Fruit fly (Drosophila melanogaster): Measurements from ENCODE around the gene CG15545.
A peak's percentile ranks its signal among the peaks of the same experiment; 100 is the strongest.

CG15545 gene

DNA sequence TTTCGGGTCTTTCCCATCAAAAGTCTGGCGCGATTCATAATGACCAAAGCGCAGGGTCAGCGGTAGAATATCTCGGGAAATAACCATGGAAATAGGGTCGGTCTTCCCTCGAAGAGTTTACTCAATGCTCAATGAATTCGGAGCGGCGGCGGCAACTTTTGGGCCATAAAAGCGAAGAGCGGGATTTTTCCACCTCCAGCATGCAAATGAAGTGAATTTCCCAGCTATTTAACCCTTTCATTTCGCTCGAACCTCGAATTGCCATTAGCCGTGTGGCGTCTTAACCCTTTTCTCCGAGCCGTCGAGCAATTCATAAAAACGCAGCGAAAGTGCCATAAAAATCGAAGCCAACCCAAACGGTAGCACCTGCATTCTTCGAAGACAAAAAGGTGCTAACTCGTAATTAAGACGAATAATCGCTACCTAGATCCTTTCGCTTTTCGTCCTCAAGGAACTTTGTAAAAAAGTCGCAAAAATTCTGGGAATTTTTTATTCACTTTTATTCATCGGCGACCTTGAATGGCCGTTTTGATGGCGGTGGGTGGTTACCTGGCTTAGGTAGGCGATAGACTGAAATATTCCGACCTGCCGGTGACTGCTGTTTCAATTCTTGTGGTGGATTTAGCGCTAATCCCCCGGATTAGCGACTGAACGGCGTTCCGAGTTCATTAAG is 22.5 kb downstream of the CG15545 start:
- no peak for TF ChIP-seq fd85E (GFP tag; optimal IDR thresholded peaks at IDR 0.05)
- TF ChIP-seq Sox14 (GFP tag; optimal IDR thresholded peaks at IDR 0.05) = no peak
- TF ChIP-seq Ets21C (GFP tag; optimal IDR thresholded peaks at IDR 0.05) = no peak
- no peak for TF ChIP-seq svp (GFP tag)
- no peak for TF ChIP-seq CG8119 (GFP tag; IDR thresholded peaks at IDR 0.05)
- no peak for TF ChIP-seq Eip75B (GFP tag; optimal IDR thresholded peaks at IDR 0.05)
- no peak for TF ChIP-seq Gug (GFP tag; IDR thresholded peaks at IDR 0.05)
- TF ChIP-seq fkh (GFP tag; optimal IDR thresholded peaks at IDR 0.05) = no peak
- no peak for TF ChIP-seq CG10669 (GFP tag; optimal IDR thresholded peaks at IDR 0.05)

DNA sequence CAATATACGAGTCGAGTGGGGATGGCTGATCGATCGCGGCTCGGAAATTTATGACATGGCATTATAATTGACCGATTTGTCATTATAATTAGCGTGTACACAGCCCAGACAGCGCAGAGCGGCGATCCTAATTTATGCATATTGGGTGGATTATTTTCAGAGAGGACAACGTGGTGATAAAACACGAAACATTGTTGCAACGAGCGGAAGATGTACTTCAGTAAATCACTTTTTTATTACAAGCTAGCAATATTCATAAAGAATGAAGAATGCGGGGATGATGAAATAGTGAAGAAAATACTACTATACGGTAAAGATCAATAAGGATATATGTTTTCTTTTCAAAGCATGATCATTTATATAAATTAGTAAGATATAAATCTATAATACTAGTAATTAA is 27.7 kb downstream of the CG15545 start:
- no peak for TF ChIP-seq fd59A (GFP tag; optimal IDR thresholded peaks at IDR 0.05)
- TF ChIP-seq dsx (GFP tag; optimal IDR thresholded peaks at IDR 0.05; ENCODE audit: poor library complexity, severe bottlenecking) = peak; percentile 92

DNA sequence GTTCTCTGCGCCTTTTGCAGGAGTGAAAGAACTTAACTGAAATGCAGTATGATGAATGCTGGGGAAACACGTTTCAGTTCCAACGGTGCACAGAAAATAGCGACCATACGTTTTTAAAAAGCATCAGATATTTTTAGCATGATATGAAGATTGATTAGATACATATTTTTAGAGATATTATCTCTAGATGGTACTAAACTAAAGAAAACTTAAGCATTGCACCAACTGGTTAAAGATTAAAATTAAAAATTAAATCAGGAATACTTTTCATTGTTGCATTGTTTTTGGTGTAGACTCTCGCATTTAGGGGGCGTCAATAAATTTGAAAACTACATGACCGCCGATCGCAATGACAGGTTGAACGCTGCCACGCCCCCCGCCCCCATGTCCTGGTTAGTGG is 28.4 kb downstream of the CG15545 start:
- no peak for TF ChIP-seq fd85E (GFP tag; optimal IDR thresholded peaks at IDR 0.05)
- TF ChIP-seq Met (GFP tag; optimal IDR thresholded peaks at IDR 0.05) = peak; percentile 81
- TF ChIP-seq ss (GFP tag; optimal IDR thresholded peaks at IDR 0.05) = peak in 1 of 2 experiments; percentile 45
- TF ChIP-seq CG10669 (GFP tag; optimal IDR thresholded peaks at IDR 0.05) = peak; percentile 64
- no peak for TF ChIP-seq CG15336 (GFP tag; IDR thresholded peaks at IDR 0.05)
- peak; percentile 39 for TF ChIP-seq Eip75B (GFP tag; optimal IDR thresholded peaks at IDR 0.05)
- TF ChIP-seq CG32006 (GFP tag; optimal IDR thresholded peaks at IDR 0.05) = no peak
- peak; percentile 76 for TF ChIP-seq topi (GFP tag; optimal IDR thresholded peaks at IDR 0.05)
- no peak for TF ChIP-seq CG6854 (GFP tag; optimal IDR thresholded peaks at IDR 0.05)
- no peak for TF ChIP-seq fkh (GFP tag; optimal IDR thresholded peaks at IDR 0.05)
- no peak for TF ChIP-seq CG8119 (GFP tag; IDR thresholded peaks at IDR 0.05)
- TF ChIP-seq Ets96B (tag; optimal IDR thresholded peaks at IDR 0.05) = peak; percentile 68
- no peak for TF ChIP-seq dac (GFP tag; optimal IDR thresholded peaks at IDR 0.05)
- no peak for TF ChIP-seq CG7368 (GFP tag; optimal IDR thresholded peaks at IDR 0.05)
- TF ChIP-seq CG6163 (GFP tag; IDR thresholded peaks at IDR 0.05) = 0 out of 3 replicates have a peak, but pooled peaks have one; percentile 42
- no peak for TF ChIP-seq Hr38 (GFP tag; optimal IDR thresholded peaks at IDR 0.05)
- TF ChIP-seq Eip78C (GFP tag) = peak; percentile 86
- peak; percentile 28 for TF ChIP-seq acj6 (GFP tag; optimal IDR thresholded peaks at IDR 0.05)
- TF ChIP-seq Sox14 (GFP tag; optimal IDR thresholded peaks at IDR 0.05) = no peak
- TF ChIP-seq CG1621 (tag; optimal IDR thresholded peaks at IDR 0.05) = no peak
- TF ChIP-seq dsx (GFP tag; optimal IDR thresholded peaks at IDR 0.05; ENCODE audit: poor library complexity, severe bottlenecking) = peak; percentile 36
- TF ChIP-seq fd59A (GFP tag; optimal IDR thresholded peaks at IDR 0.05) = peak; percentile 3
- peak; percentile 16 for TF ChIP-seq CG11762 (GFP tag; optimal IDR thresholded peaks at IDR 0.05; ENCODE audit: insufficient read depth)
- TF ChIP-seq Eip93F (GFP tag; optimal IDR thresholded peaks at IDR 0.05) = no peak
- TF ChIP-seq eg (GFP tag; IDR thresholded peaks at IDR 0.05) = no peak
- peak; percentile 61 for TF ChIP-seq Hr39 (GFP tag; optimal IDR thresholded peaks at IDR 0.05)
- TF ChIP-seq CG9139 (GFP tag; optimal IDR thresholded peaks at IDR 0.05) = no peak
- no peak for TF ChIP-seq CG6808 (GFP tag; optimal IDR thresholded peaks at IDR 0.05)
- TF ChIP-seq salr (GFP tag; optimal IDR thresholded peaks at IDR 0.05) = peak in 1 of 2 experiments; percentile 27
- no peak for TF ChIP-seq CG8319 (GFP tag; optimal IDR thresholded peaks at IDR 0.05)
- peak; percentile 93 for TF ChIP-seq svp (GFP tag)
- peak; percentile 47 for TF ChIP-seq pdm3 (GFP tag; optimal IDR thresholded peaks at IDR 0.05)
- peak; percentile 41 for TF ChIP-seq Sox15 (GFP tag; optimal IDR thresholded peaks at IDR 0.05)
- no peak for TF ChIP-seq Lpt (GFP tag; optimal IDR thresholded peaks at IDR 0.05)
- peak; percentile 78 for TF ChIP-seq esn (GFP tag; optimal IDR thresholded peaks at IDR 0.05)
- peak; percentile 19 for TF ChIP-seq CG11902 (GFP tag; optimal IDR thresholded peaks at IDR 0.05)
- no peak for TF ChIP-seq Blimp-1 (GFP tag; optimal IDR thresholded peaks at IDR 0.05)
- peak; percentile 12; the same call in 1 of the 2 replicates for TF ChIP-seq Gug (GFP tag; IDR thresholded peaks at IDR 0.05)
- no peak for TF ChIP-seq CG4318 (GFP tag; optimal IDR thresholded peaks at IDR 0.05)
- no peak for TF ChIP-seq Hr4 (GFP tag; optimal IDR thresholded peaks at IDR 0.05)
- TF ChIP-seq lz (GFP tag; optimal IDR thresholded peaks at IDR 0.05) = peak; percentile 71
- TF ChIP-seq vri (GFP tag; optimal IDR thresholded peaks at IDR 0.05) = no peak
- no peak for TF ChIP-seq net (GFP tag; optimal IDR thresholded peaks at IDR 0.05)
- peak; percentile 7 for TF ChIP-seq CG10631 (GFP tag; optimal IDR thresholded peaks at IDR 0.05)
